Fruit fly (Drosophila melanogaster) whole organism, adult: ENCODE data around the gene bou.

Experiments
- CG1620 ChIP-seq: fragments of 200-800 bp; sonication (Bioruptor generic); optimal IDR thresholded peaks from 2 replicates; lab custom pipeline; 2016; ENCODE audit warnings: missing biosample characterization, missing genetic modification characterization
- CG7101 ChIP-seq: fragments of 200-800 bp; sonication (Bioruptor generic); optimal IDR thresholded peaks from 2 replicates; lab custom pipeline; 2018; ENCODE audit warnings: missing biosample characterization, mild to moderate bottlenecking, missing genetic modification characterization, moderate library complexity
- Clk ChIP-seq: fragments of 200-800 bp; sonication (Bioruptor generic); optimal IDR thresholded peaks from 2 replicates; lab custom pipeline; 2017; ENCODE audit warnings: missing biosample characterization, missing genetic modification characterization
- Hr96 ChIP-seq: fragments of 200-800 bp; sonication (Bioruptor generic); optimal IDR thresholded peaks from 2 replicates; lab custom pipeline; 2016; ENCODE audit warnings: missing biosample characterization, missing genetic modification characterization
- bab1 ChIP-seq: fragments of 200-800 bp; sonication (Bioruptor generic); optimal IDR thresholded peaks from 3 replicates; lab custom pipeline; 2019; ENCODE audit warnings: missing biosample characterization, mild to moderate bottlenecking, missing genetic modification characterization, moderate library complexity
- ovo ChIP-seq: fragments of 200-800 bp; sonication (Bioruptor generic); optimal IDR thresholded peaks from 2 replicates; lab custom pipeline; 2016; ENCODE audit warnings: missing biosample characterization, missing genetic modification characterization
- pad ChIP-seq: fragments of 200-800 bp; sonication (Bioruptor generic); optimal IDR thresholded peaks from 3 replicates; lab custom pipeline; 2017; ENCODE audit warnings: missing biosample characterization, missing genetic modification characterization, mild to moderate bottlenecking, moderate library complexity, missing genetic modification reagents

dm6 chrX:6990105-6990504 is 3.8 kb downstream of the bou start:
- TF ChIP-seq CG1620 (GFP tag; lab: Kevin White, UChicago) (no peak), Clk (GFP tag; lab: Kevin White, UChicago) (no peak), Hr96 (GFP tag; lab: Kevin White, UChicago) (no peak), pad (GFP tag; lab: Kevin White, UChicago) (no peak), ovo (GFP tag; lab: Kevin White, UChicago) (no peak), CG7101 (tag; lab: Kevin White, UChicago) (no peak), bab1 (GFP tag; lab: Kevin White, UChicago) (no peak)
